Worm (Caenorhabditis elegans) whole organism, young adult: ENCODE data around the gene Y57G11C.42.

Experiments used
- B0019.2 ChIP-seq: fragments of 200-800 bp; sonication (Bioruptor generic); conservative IDR thresholded peaks from 2 replicates; pipeline ENCODE4 v1.3.6; 2022; ENCODE audit warnings: missing genetic modification reagents, missing genetic modification characterization, missing compliant biosample characterization
- B0035.1 ChIP-seq: sonication (generic microtip); optimal IDR thresholded peaks from 2 replicates; lab custom pipeline; 2016; ENCODE audit warnings: missing genetic modification characterization, mild to moderate bottlenecking, missing compliant biosample characterization, missing genotype, missing genetic modification reagents
- D2030.7 ChIP-seq: fragments of 200-800 bp; sonication (Bioruptor generic); IDR thresholded peaks from 2 replicates; pipeline ENCODE4 v1.3.6; 2022; ENCODE audit warnings: missing genetic modification reagents, missing genetic modification characterization, missing compliant biosample characterization
- F10E7.11 ChIP-seq: sonication (generic microtip); optimal IDR thresholded peaks from 2 replicates; lab custom pipeline; 2017; ENCODE audit warnings: mild to moderate bottlenecking, missing genetic modification characterization, moderate library complexity, missing compliant biosample characterization
- F23B12.7 ChIP-seq: sonication (generic microtip); optimal IDR thresholded peaks from 2 replicates; lab custom pipeline; 2017; ENCODE audit warnings: missing genetic modification characterization, mild to moderate bottlenecking, missing compliant biosample characterization, antibody characterized with exemption, moderate library complexity; ENCODE audit not compliant: insufficient read depth
- F49E8.2 ChIP-seq: sonication (generic microtip); optimal IDR thresholded peaks from 3 replicates; lab custom pipeline; 2017; ENCODE audit warnings: missing genetic modification characterization, mild to moderate bottlenecking, missing compliant biosample characterization, antibody characterized with exemption, moderate library complexity; ENCODE audit not compliant: insufficient read depth
- F52B5.7 ChIP-seq: sonication (generic microtip); optimal IDR thresholded peaks from 2 replicates; lab custom pipeline; 2016; ENCODE audit warnings: mild to moderate bottlenecking, missing genetic modification characterization, missing compliant biosample characterization
- F55B11.4 ChIP-seq: sonication (generic microtip); optimal IDR thresholded peaks from 2 replicates; lab custom pipeline; 2016; ENCODE audit warnings: missing compliant biosample characterization, missing genetic modification characterization, borderline replicate concordance; ENCODE audit not compliant: insufficient read depth
- F57A8.1 ChIP-seq: fragments of 200-800 bp; sonication (Bioruptor generic); optimal IDR thresholded peaks from 2 replicates; lab custom pipeline; 2018; ENCODE audit warnings: mild to moderate bottlenecking, missing genetic modification characterization, moderate library complexity, missing compliant biosample characterization
- F57C9.4 ChIP-seq: sonication (generic microtip); optimal IDR thresholded peaks from 2 replicates; lab custom pipeline; 2017; ENCODE audit warnings: mild to moderate bottlenecking, missing genetic modification characterization, missing compliant biosample characterization
- T26A5.8 ChIP-seq: sonication (generic microtip); optimal IDR thresholded peaks from 2 replicates; lab custom pipeline; 2016; ENCODE audit warnings: missing genetic modification characterization, missing compliant biosample characterization
- Y53G8AR.9 ChIP-seq: fragments of 200-800 bp; sonication (Bioruptor generic); conservative IDR thresholded peaks from 2 replicates; pipeline ENCODE4 v1.3.6; 2022; ENCODE audit warnings: missing genetic modification reagents, missing genetic modification characterization, missing compliant biosample characterization
- Y56A3A.18 ChIP-seq: fragments of 200-800 bp; sonication (Bioruptor generic); IDR thresholded peaks from 2 replicates; pipeline ENCODE4 v1.3.6; 2022; ENCODE audit warnings: missing genetic modification reagents, missing genetic modification characterization, missing compliant biosample characterization
- ZK185.1 ChIP-seq: sonication (generic microtip); optimal IDR thresholded peaks from 2 replicates; lab custom pipeline; 2016; ENCODE audit warnings: mild to moderate bottlenecking, missing genetic modification characterization, missing compliant biosample characterization; ENCODE audit not compliant: poor library complexity, severe bottlenecking
- akir-1 ChIP-seq: fragments of 200-800 bp; sonication (Bioruptor generic); optimal IDR thresholded peaks from 2 replicates; lab custom pipeline; 2018; ENCODE audit warnings: mild to moderate bottlenecking, missing genetic modification characterization, moderate library complexity, missing compliant biosample characterization
- aptf-2 ChIP-seq: fragments of 200-800 bp; sonication (Bioruptor generic); conservative IDR thresholded peaks from 2 replicates; pipeline ENCODE4 v1.3.6; 2022; ENCODE audit warnings: missing genetic modification reagents, missing genetic modification characterization, missing compliant biosample characterization
- atf-7 ChIP-seq: sonication (generic microtip); optimal IDR thresholded peaks from 2 replicates; lab custom pipeline; 2017; ENCODE audit warnings: mild to moderate bottlenecking, missing genetic modification characterization, missing compliant biosample characterization
- attf-5 ChIP-seq: fragments of 200-800 bp; sonication (Bioruptor generic); optimal IDR thresholded peaks from 2 replicates; lab custom pipeline; 2018; ENCODE audit warnings: mild to moderate bottlenecking, missing genetic modification characterization, missing compliant biosample characterization
- ceh-27 ChIP-seq: fragments of 200-800 bp; sonication (Bioruptor generic); optimal IDR thresholded peaks from 2 replicates; lab custom pipeline; 2018; ENCODE audit warnings: mild to moderate bottlenecking, missing genetic modification characterization, moderate library complexity, missing compliant biosample characterization
- ceh-58 ChIP-seq: fragments of 200-800 bp; sonication (Bioruptor generic); IDR thresholded peaks from 2 replicates; pipeline ENCODE4 v1.3.6; 2022; ENCODE audit warnings: missing genetic modification characterization, missing compliant biosample characterization
- chd-7 ChIP-seq: sonication (generic microtip); optimal IDR thresholded peaks from 2 replicates; lab custom pipeline; 2016; ENCODE audit warnings: mild to moderate bottlenecking, missing genetic modification characterization, moderate library complexity, missing compliant biosample characterization
- egl-44 ChIP-seq: fragments of 200-800 bp; sonication (Bioruptor generic); IDR thresholded peaks from 2 replicates; pipeline ENCODE4 v1.3.6; 2022; ENCODE audit warnings: missing genetic modification reagents, missing genetic modification characterization, missing compliant biosample characterization
- ekl-4 ChIP-seq: fragments of 200-800 bp; sonication (Bioruptor generic); IDR thresholded peaks from 2 replicates; pipeline ENCODE4 v1.3.6; 2022; ENCODE audit warnings: missing genetic modification reagents, missing genetic modification characterization, missing compliant biosample characterization
- hmg-1.2 ChIP-seq: fragments of 200-800 bp; sonication (Bioruptor generic); IDR thresholded peaks from 2 replicates; pipeline ENCODE4 v1.3.6; 2022; ENCODE audit warnings: missing genetic modification reagents, missing genetic modification characterization, missing compliant biosample characterization
- lag-1 ChIP-seq: fragments of 200-800 bp; sonication (Bioruptor generic); IDR thresholded peaks from 2 replicates; pipeline ENCODE4 v1.3.6; 2022; ENCODE audit warnings: missing genetic modification reagents, missing genetic modification characterization, missing compliant biosample characterization
- let-526 ChIP-seq: fragments of 200-800 bp; sonication (Bioruptor generic); IDR thresholded peaks from 2 replicates; pipeline ENCODE4 v1.3.6; 2022; ENCODE audit warnings: missing genetic modification reagents, missing genetic modification characterization, missing compliant biosample characterization
- let-607 ChIP-seq, 2 experiments: fragments of 200-800 bp in 1 of 2; sonication (Bioruptor generic) in 1 of 2; sonication (generic microtip) in 1 of 2; optimal IDR thresholded peaks; 2 replicates each; lab custom pipeline; 2016 to 2018; ENCODE audit warnings: mild to moderate bottlenecking in 2 of 2, missing compliant biosample characterization in 2 of 2, missing genetic modification characterization in 2 of 2, moderate library complexity in 2 of 2, missing genotype in 1 of 2
- lsl-1 ChIP-seq: fragments of 200-800 bp; sonication (Bioruptor generic); optimal IDR thresholded peaks from 2 replicates; lab custom pipeline; 2018; ENCODE audit warnings: mild to moderate bottlenecking, missing genetic modification characterization, moderate library complexity, missing compliant biosample characterization
- lsy-27 ChIP-seq: sonication (generic microtip); optimal IDR thresholded peaks from 2 replicates; lab custom pipeline; 2017; ENCODE audit warnings: missing genetic modification characterization, mild to moderate bottlenecking, missing compliant biosample characterization, antibody characterized with exemption, missing genotype, borderline replicate concordance; ENCODE audit not compliant: insufficient read depth
- madf-3 ChIP-seq: fragments of 200-800 bp; sonication (Bioruptor generic); IDR thresholded peaks from 2 replicates; pipeline ENCODE4 v1.3.6; 2022; ENCODE audit warnings: missing genetic modification reagents, missing genetic modification characterization, missing compliant biosample characterization
- madf-6 ChIP-seq: fragments of 200-800 bp; sonication (Bioruptor generic); IDR thresholded peaks from 2 replicates; pipeline ENCODE4 v1.3.6; 2022; ENCODE audit warnings: missing genetic modification reagents, missing genetic modification characterization, missing compliant biosample characterization
- madf-8 ChIP-seq: fragments of 200-800 bp; sonication (Bioruptor generic); conservative IDR thresholded peaks from 2 replicates; pipeline ENCODE4 v1.3.6; 2022; ENCODE audit warnings: missing genetic modification reagents, missing genetic modification characterization, missing compliant biosample characterization
- mcd-1 ChIP-seq: fragments of 200-800 bp; sonication (Bioruptor generic); IDR thresholded peaks from 2 replicates; pipeline ENCODE4 v1.3.6; 2022; ENCODE audit warnings: missing genetic modification reagents, missing genetic modification characterization, missing compliant biosample characterization
- nfya-1 ChIP-seq: sonication (generic microtip); optimal IDR thresholded peaks from 2 replicates; lab custom pipeline; 2017; ENCODE audit warnings: antibody characterized with exemption, missing compliant biosample characterization, missing genetic modification characterization, borderline replicate concordance; ENCODE audit not compliant: insufficient read depth
- nfyb-1 ChIP-seq: fragments of 200-800 bp; sonication (Bioruptor generic); IDR thresholded peaks from 2 replicates; pipeline ENCODE4 v1.3.6; 2022; ENCODE audit warnings: missing genetic modification reagents, missing genetic modification characterization, missing compliant biosample characterization
- nhr-120 ChIP-seq: fragments of 200-800 bp; sonication (Bioruptor generic); IDR thresholded peaks from 2 replicates; pipeline ENCODE4 v1.3.6; 2022; ENCODE audit warnings: missing genetic modification characterization, missing compliant biosample characterization
- pha-4 ChIP-seq: fragments of 150-350 bp; sonication (generic microtip); optimal IDR thresholded peaks from 2 replicates; lab custom pipeline; 2014; ENCODE audit warnings: missing biosample characterization, missing genetic modification reagents, missing genetic modification characterization
- rcor-1 ChIP-seq: fragments of 200-800 bp; sonication (Bioruptor generic); IDR thresholded peaks from 2 replicates; pipeline ENCODE4 v1.3.6; 2022; ENCODE audit warnings: missing genetic modification reagents, missing genetic modification characterization, missing compliant biosample characterization
- repo-1 ChIP-seq: sonication (generic microtip); optimal IDR thresholded peaks from 2 replicates; lab custom pipeline; 2017; ENCODE audit warnings: mild to moderate bottlenecking, missing genetic modification characterization, missing compliant biosample characterization
- rpc-1 ChIP-seq, 2 experiments: fragments of 150-350 bp in 1 of 2; sonication (generic microtip) in 1 of 2; optimal IDR thresholded peaks; 2 replicates each; lab custom pipeline; 2014 to 2018; ENCODE audit warnings: missing biosample characterization in 1 of 2, missing genetic modification characterization in 1 of 2, missing genetic modification reagents in 1 of 2, missing genotype in 1 of 2
- somi-1 ChIP-seq: fragments of 200-800 bp; sonication (Bioruptor generic); optimal IDR thresholded peaks from 2 replicates; lab custom pipeline; 2018; ENCODE audit warnings: mild to moderate bottlenecking, missing genetic modification characterization, missing compliant biosample characterization
- tbp1 ChIP-seq: fragments of 200-800 bp; sonication (Bioruptor generic); optimal IDR thresholded peaks from 2 replicates; lab custom pipeline; 2018; ENCODE audit warnings: mild to moderate bottlenecking, missing genetic modification characterization, missing compliant biosample characterization
- tlf-1 ChIP-seq: fragments of 200-800 bp; sonication (Bioruptor generic); optimal IDR thresholded peaks from 2 replicates; lab custom pipeline; 2018; ENCODE audit warnings: mild to moderate bottlenecking, missing genetic modification characterization, missing compliant biosample characterization
- zfh-2 ChIP-seq: fragments of 200-800 bp; sonication (Bioruptor generic); conservative IDR thresholded peaks from 2 replicates; pipeline ENCODE4 v1.3.6; 2022; ENCODE audit warnings: missing genetic modification reagents, missing genetic modification characterization, missing compliant biosample characterization
- zim-3 ChIP-seq: sonication (generic microtip); optimal IDR thresholded peaks from 2 replicates; lab custom pipeline; 2017; ENCODE audit warnings: mild to moderate bottlenecking, missing genetic modification characterization, moderate library complexity, missing compliant biosample characterization
- ztf-26 ChIP-seq: sonication (generic microtip); optimal IDR thresholded peaks from 2 replicates; lab custom pipeline; 2017; ENCODE audit warnings: missing genetic modification characterization, missing compliant biosample characterization

The Y57G11C.42 gene

ce11 chrIV:14764719-14765173, 36.4 kb downstream of the Y57G11C.42 start (continued):
- TF ChIP-seq Y56A3A.18 (0 out of 2 replicates have a peak, but pooled peaks have one; percentile 26), chd-7 (tag; lab: Kevin White, UChicago) (no peak), madf-3 (GFP tag; lab: Robert Waterston, UW) (0 out of 2 replicates have a peak, but pooled peaks have one; percentile 45), ceh-58 (GFP tag; lab: Robert Waterston, UW) (no peak), nhr-120 (no peak), ceh-27 (peak; percentile 27), ztf-26 (tag; lab: Kevin White, UChicago) (no peak), madf-8 (peak; percentile 99), aptf-2 (GFP tag; lab: Robert Waterston, UW) (peak; percentile 52; the same call in 1 of the 2 replicates), Y53G8AR.9 (GFP tag; lab: Robert Waterston, UW) (peak; percentile 71), B0035.1 (tag; lab: Kevin White, UChicago) (no peak), madf-6 (peak; percentile 100), lsl-1 (GFP tag; lab: Kevin White, UChicago) (peak; percentile 96), zim-3 (no peak), mcd-1 (GFP tag; lab: Robert Waterston, UW) (peak; percentile 76), ekl-4 (GFP tag; lab: Robert Waterston, UW) (peak; percentile 71), let-526 (GFP tag; lab: Robert Waterston, UW) (no peak), tbp1 (GFP tag; lab: Kevin White, UChicago) (peak; percentile 80), F23B12.7 (tag; lab: Kevin White, UChicago) (peak; percentile 38), attf-5 (no peak), pha-4 (tag; lab: Kevin White, UChicago) (no peak), nfyb-1 (peak; percentile 68; the same call in 1 of the 2 replicates), akir-1 (no peak), F52B5.7 (tag; lab: Kevin White, UChicago) (no peak), F49E8.2 (tag; lab: Kevin White, UChicago) (peak; percentile 71), lag-1 (GFP tag; lab: Robert Waterston, UW) (no peak), F55B11.4 (tag; lab: Kevin White, UChicago) (no peak), nfya-1 (no peak), atf-7 (no peak), repo-1 (tag; lab: Kevin White, UChicago) (peak; percentile 1), let-607 (tag; optimal IDR thresholded peaks at IDR 0.05; lab: Kevin White, UChicago) (no peak), zfh-2 (GFP tag; lab: Robert Waterston, UW) (peak; percentile 67), hmg-1.2 (GFP tag; lab: Robert Waterston, UW) (peak; percentile 97), F57A8.1 (GFP tag; lab: Kevin White, UChicago) (no peak), somi-1 (GFP tag; lab: Kevin White, UChicago) (no peak), rcor-1 (GFP tag; lab: Robert Waterston, UW) (peak; percentile 88), B0019.2 (GFP tag; lab: Robert Waterston, UW) (0 out of 2 replicates have a peak, but pooled peaks have one; percentile 1), tlf-1 (GFP tag; lab: Kevin White, UChicago) (peak; percentile 13), ZK185.1 (tag; lab: Kevin White, UChicago) (no peak), rpc-1 (optimal IDR thresholded peaks at IDR 0.05; lab: Kevin White, UChicago) (no peak), rpc-1 (tag; optimal IDR thresholded peaks at IDR 0.05; lab: Kevin White, UChicago) (peak; percentile 7), T26A5.8 (no peak), lsy-27 (tag; lab: Kevin White, UChicago) (peak; percentile 42), F57C9.4 (no peak), D2030.7 (GFP tag; lab: Robert Waterston, UW) (peak; percentile 98), egl-44 (GFP tag; lab: Robert Waterston, UW) (0 out of 2 replicates have a peak, but pooled peaks have one; percentile 26), F10E7.11 (tag; lab: Kevin White, UChicago) (no peak)
